Worm (Caenorhabditis elegans) whole organism, L4 larva: Measurements from ENCODE around the gene C06E4.2.

Source experiments
- D1046.2 ChIP-seq: fragments of 200-800 bp; sonication (Bioruptor generic); IDR thresholded peaks from 2 replicates; pipeline ENCODE4 v1.3.6; 2022; ENCODE audit warnings: missing genetic modification characterization, missing compliant biosample characterization
- F44E2.7 ChIP-seq: fragments of 200-800 bp; sonication (Bioruptor generic); IDR thresholded peaks from 2 replicates; pipeline ENCODE4 v2.1.2; 2022; ENCODE audit warnings: missing genetic modification characterization, missing compliant biosample characterization
- F49E8.2 ChIP-seq: sonication (generic microtip); optimal IDR thresholded peaks from 2 replicates; lab custom pipeline; 2016; ENCODE audit warnings: missing compliant biosample characterization, mild to moderate bottlenecking, missing genetic modification characterization, borderline replicate concordance
- T20F7.1 ChIP-seq: fragments of 200-800 bp; sonication (Bioruptor generic); optimal IDR thresholded peaks from 2 replicates; lab custom pipeline; 2018; ENCODE audit warnings: mild to moderate bottlenecking, missing genetic modification characterization, missing compliant biosample characterization
- T26A8.4 ChIP-seq: fragments of 200-800 bp; sonication (Bioruptor generic); IDR thresholded peaks from 2 replicates; pipeline ENCODE4 v1.3.6; 2022; ENCODE audit warnings: missing genetic modification characterization, missing compliant biosample characterization
- Y48G9A.11 ChIP-seq: fragments of 200-800 bp; sonication (Bioruptor generic); IDR thresholded peaks from 2 replicates; pipeline ENCODE4 v1.3.6; 2022; ENCODE audit warnings: missing genetic modification reagents, missing genetic modification characterization, missing compliant biosample characterization
- Y75B8A.6 ChIP-seq: fragments of 200-800 bp; sonication (Bioruptor generic); IDR thresholded peaks from 2 replicates; pipeline ENCODE4 v1.3.6; 2022; ENCODE audit warnings: missing genetic modification reagents, missing genetic modification characterization, missing compliant biosample characterization
- ZK546.5 ChIP-seq, 2 experiments: sonication (generic microtip); optimal IDR thresholded peaks; 2 replicates each; lab custom pipeline; 2017; ENCODE audit warnings: missing biosample characterization in 2 of 2, missing genetic modification characterization in 2 of 2
- aha-1 ChIP-seq: fragments of 150-350 bp; peaks from one replicate; lab custom pipeline; 2014; ENCODE audit warnings: missing biosample characterization, missing genetic modification characterization
- aly-2 ChIP-seq: sonication (generic microtip); optimal IDR thresholded peaks from 2 replicates; lab custom pipeline; 2018; ENCODE audit warnings: missing biosample characterization, missing genetic modification characterization
- ama-1 ChIP-seq: fragments of 150-350 bp; optimal IDR thresholded peaks from 2 replicates; lab custom pipeline; 2014; ENCODE audit warnings: inconsistent platforms, mixed read lengths
- arid-1 ChIP-seq: fragments of 200-800 bp; sonication (Bioruptor generic); conservative IDR thresholded peaks from 2 replicates; pipeline ENCODE4 v1.3.6; 2022; ENCODE audit warnings: missing genetic modification reagents, missing genetic modification characterization, missing compliant biosample characterization
- ceh-44 ChIP-seq: fragments of 200-800 bp; sonication (Bioruptor generic); IDR thresholded peaks from 2 replicates; pipeline ENCODE4 v1.3.6; 2022; ENCODE audit warnings: missing genetic modification reagents, missing genetic modification characterization, missing compliant biosample characterization
- daf-16 ChIP-seq, 3 experiments: sonication (generic microtip); optimal IDR thresholded peaks; 2 replicates each; lab custom pipeline; 2016 to 2017; ENCODE audit warnings: missing genetic modification characterization in 3 of 3, missing genetic modification reagents in 3 of 3, mild to moderate bottlenecking in 2 of 3, missing compliant biosample characterization in 2 of 3, missing biosample characterization in 1 of 3, moderate library complexity in 1 of 3
- dmd-6 ChIP-seq: fragments of 200-800 bp; sonication (Bioruptor generic); IDR thresholded peaks from 2 replicates; pipeline ENCODE4 v1.3.6; 2022; ENCODE audit warnings: missing genetic modification reagents, missing genetic modification characterization, missing compliant biosample characterization
- dmd-9 ChIP-seq: fragments of 200-800 bp; sonication (Bioruptor generic); IDR thresholded peaks from 2 replicates; pipeline ENCODE4 v1.3.6; 2022; ENCODE audit warnings: missing genetic modification reagents, missing genetic modification characterization, missing compliant biosample characterization
- dpl-1 ChIP-seq: fragments of 150-350 bp; optimal IDR thresholded peaks from 2 replicates; lab custom pipeline; 2014; ENCODE audit warnings: missing biosample characterization, missing genetic modification reagents, missing genetic modification characterization
- duxl-1 ChIP-seq: sonication (generic microtip); optimal IDR thresholded peaks from 2 replicates; lab custom pipeline; 2016; ENCODE audit warnings: mild to moderate bottlenecking, missing genetic modification characterization, moderate library complexity, missing compliant biosample characterization; ENCODE audit not compliant: poor library complexity
- dve-1 ChIP-seq: sonication (generic microtip); optimal IDR thresholded peaks from 2 replicates; lab custom pipeline; 2017; ENCODE audit warnings: antibody characterized with exemption, mild to moderate bottlenecking, missing genetic modification characterization, missing compliant biosample characterization; ENCODE audit not compliant: insufficient read depth
- hlh-11 ChIP-seq: fragments of 200-800 bp; sonication (Bioruptor generic); optimal IDR thresholded peaks from 2 replicates; lab custom pipeline; 2018; ENCODE audit warnings: mild to moderate bottlenecking, missing genetic modification characterization, missing compliant biosample characterization
- hlh-30 ChIP-seq: sonication (generic microtip); optimal IDR thresholded peaks from 2 replicates; lab custom pipeline; 2017; ENCODE audit warnings: antibody characterized with exemption, mild to moderate bottlenecking, missing genetic modification characterization, missing compliant biosample characterization; ENCODE audit not compliant: insufficient read depth
- lim-7 ChIP-seq: fragments of 200-800 bp; sonication (Bioruptor generic); IDR thresholded peaks from 2 replicates; pipeline ENCODE4 v1.3.6; 2022; ENCODE audit warnings: missing genetic modification characterization, missing compliant biosample characterization
- lin-13 ChIP-seq: fragments of 150-350 bp; optimal IDR thresholded peaks from 2 replicates; lab custom pipeline; 2014; ENCODE audit warnings: missing biosample characterization, missing genetic modification reagents, missing genetic modification characterization
- lin-38 ChIP-seq: fragments of 200-800 bp; sonication (Bioruptor generic); IDR thresholded peaks from 2 replicates; pipeline ENCODE4 v1.3.6; 2022; ENCODE audit warnings: missing genetic modification reagents, missing genetic modification characterization, missing compliant biosample characterization
- lsy-2 ChIP-seq, 2 experiments: fragments of 150-350 bp in 1 of 2; sonication (generic microtip) in 1 of 2; optimal IDR thresholded peaks; 2 replicates each; lab custom pipeline; 2014 to 2017; ENCODE audit warnings: missing biosample characterization in 2 of 2, missing genetic modification characterization in 2 of 2
- madf-5 ChIP-seq, 2 experiments: fragments of 200-800 bp; sonication (Bioruptor generic); IDR thresholded peaks; 2 replicates each; pipeline ENCODE4 v1.3.6; 2022; ENCODE audit warnings: missing compliant biosample characterization in 2 of 2, missing genetic modification characterization in 2 of 2
- mdt-29 ChIP-seq: fragments of 200-800 bp; sonication (Bioruptor generic); IDR thresholded peaks from 2 replicates; pipeline ENCODE4 v1.3.6; 2022; ENCODE audit warnings: missing genetic modification reagents, missing genetic modification characterization, missing compliant biosample characterization
- mes-2 ChIP-seq: sonication (generic microtip); optimal IDR thresholded peaks from 2 replicates; lab custom pipeline; 2016; ENCODE audit warnings: missing genotype, mild to moderate bottlenecking, missing genetic modification characterization, missing compliant biosample characterization; ENCODE audit not compliant: poor library complexity, severe bottlenecking
- mxl-2 ChIP-seq: fragments of 200-800 bp; sonication (Bioruptor generic); conservative IDR thresholded peaks from 2 replicates; pipeline ENCODE4 v1.3.6; 2022; ENCODE audit warnings: missing genetic modification reagents, missing genetic modification characterization, missing compliant biosample characterization
- nhr-10 ChIP-seq: fragments of 150-350 bp; optimal IDR thresholded peaks from 2 replicates; lab custom pipeline; 2014; ENCODE audit warnings: missing biosample characterization, missing genetic modification characterization
- nhr-102 ChIP-seq: sonication (generic microtip); optimal IDR thresholded peaks from 2 replicates; lab custom pipeline; 2016; ENCODE audit warnings: mild to moderate bottlenecking, missing genetic modification characterization, moderate library complexity, missing compliant biosample characterization
- nhr-237 ChIP-seq: sonication (generic microtip); optimal IDR thresholded peaks from 2 replicates; lab custom pipeline; 2017; ENCODE audit warnings: missing biosample characterization, missing genetic modification characterization
- nhr-25 ChIP-seq: sonication (generic microtip); optimal IDR thresholded peaks from 2 replicates; lab custom pipeline; 2017; ENCODE audit warnings: missing genetic modification characterization, mild to moderate bottlenecking, missing compliant biosample characterization, antibody characterized with exemption, moderate library complexity, borderline replicate concordance; ENCODE audit not compliant: insufficient read depth
- nhr-28 ChIP-seq: fragments of 150-350 bp; optimal IDR thresholded peaks from 2 replicates; lab custom pipeline; 2014; ENCODE audit warnings: missing biosample characterization, missing genetic modification characterization
- nhr-48 ChIP-seq: sonication (generic microtip); optimal IDR thresholded peaks from 2 replicates; lab custom pipeline; 2016; ENCODE audit warnings: mild to moderate bottlenecking, missing genetic modification characterization, missing compliant biosample characterization
- nhr-76 ChIP-seq: fragments of 150-350 bp; optimal IDR thresholded peaks from 2 replicates; lab custom pipeline; 2014; ENCODE audit warnings: missing biosample characterization, missing genetic modification characterization
- pha-4 ChIP-seq, 2 experiments: fragments of 150-350 bp in 1 of 2; fragments of 200-800 bp in 1 of 2; sonication (Bioruptor generic) in 1 of 2; IDR thresholded peaks in 1 of 2; optimal IDR thresholded peaks in 1 of 2; 2 replicates each; pipeline versions ENCODE4 v1.3.6 to Lab custom; 2014 to 2022; ENCODE audit warnings: missing genetic modification characterization in 2 of 2, missing genetic modification reagents in 2 of 2, missing biosample characterization in 1 of 2, missing compliant biosample characterization in 1 of 2
- pqm-1 ChIP-seq: sonication (generic microtip); optimal IDR thresholded peaks from 2 replicates; lab custom pipeline; 2017; ENCODE audit warnings: missing biosample characterization, missing genetic modification characterization
- rbr-2 ChIP-seq: sonication (generic microtip); optimal IDR thresholded peaks from 2 replicates; lab custom pipeline; 2016; ENCODE audit warnings: missing genotype, missing genetic modification characterization, missing compliant biosample characterization
- sdz-12 ChIP-seq: fragments of 200-800 bp; sonication (Bioruptor generic); optimal IDR thresholded peaks from 2 replicates; lab custom pipeline; 2018; ENCODE audit warnings: mild to moderate bottlenecking, missing genetic modification characterization, missing compliant biosample characterization
- snpc-1.2 ChIP-seq: fragments of 200-800 bp; sonication (Bioruptor generic); IDR thresholded peaks from 2 replicates; pipeline ENCODE4 v1.3.6; 2022; ENCODE audit warnings: missing genetic modification reagents, missing genetic modification characterization, missing compliant biosample characterization
- snpc-4 ChIP-seq: fragments of 150-350 bp; optimal IDR thresholded peaks from 2 replicates; lab custom pipeline; 2014; ENCODE audit warnings: missing biosample characterization, missing genetic modification characterization
- tra-1 ChIP-seq: fragments of 200-800 bp; sonication (Bioruptor generic); IDR thresholded peaks from 2 replicates; pipeline ENCODE4 v1.3.6; 2022; ENCODE audit warnings: missing genetic modification reagents, missing genetic modification characterization, missing compliant biosample characterization
- unc-130 ChIP-seq: sonication (generic microtip); optimal IDR thresholded peaks from 2 replicates; lab custom pipeline; 2016; ENCODE audit warnings: missing genetic modification reagents, missing genetic modification characterization, missing compliant biosample characterization
- unc-62 ChIP-seq, 3 experiments: fragments of 150-350 bp in 1 of 3; sonication (generic microtip); optimal IDR thresholded peaks in 2 of 3; peaks in 1 of 3; 1 replicate in 1 of 3; 2 replicates in 2 of 3; lab custom pipeline; 2014 to 2017; ENCODE audit warnings: missing biosample characterization in 3 of 3, missing genetic modification characterization in 3 of 3, missing genetic modification reagents in 3 of 3, missing genotype in 1 of 3
- zip-11 ChIP-seq: fragments of 200-800 bp; sonication (Bioruptor generic); IDR thresholded peaks from 2 replicates; pipeline ENCODE4 v1.3.6; 2022; ENCODE audit warnings: missing genetic modification characterization, missing compliant biosample characterization

C06E4.2 gene

ce11 chrIV:7313962-7314361 is 37.2 kb downstream of the C06E4.2 start (continued):
- TF ChIP-seq nhr-10 (tag; lab: Kevin White, UChicago) = no peak

DNA sequence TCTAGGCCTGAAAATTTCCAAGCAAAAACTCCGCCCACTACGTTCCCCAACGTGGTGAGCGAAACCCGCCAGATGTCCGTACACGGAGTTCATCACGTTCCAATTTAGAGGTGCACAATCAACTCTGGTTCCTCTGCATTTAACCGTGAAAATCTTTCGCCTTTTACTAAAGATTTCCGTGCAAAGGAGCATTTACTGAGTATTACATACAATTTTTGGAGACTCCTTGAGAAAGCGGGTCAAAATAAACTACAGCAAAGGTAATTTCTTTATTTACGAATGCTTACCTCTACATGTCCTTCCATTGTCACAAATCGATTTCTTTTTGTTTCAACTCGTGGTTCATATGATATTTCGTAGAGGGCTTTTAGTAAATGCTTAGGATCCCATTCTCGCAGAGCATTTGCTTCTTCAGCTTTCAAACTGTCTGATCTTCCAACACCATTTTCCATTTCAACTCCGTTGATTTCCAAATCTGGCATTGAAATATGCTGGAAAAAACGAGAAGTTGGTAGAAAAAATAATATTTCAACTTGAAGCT is 39.9 kb downstream of the C06E4.2 start, which contains the start of gene F42C5.9:
Gene F42C5.9, minus strand, starts transcription at position 491 of the 541 bp plus-strand sequence.
- TF ChIP-seq F49E8.2 (tag; lab: Kevin White, UChicago) (peak; percentile 78), duxl-1 (peak; percentile 40), dmd-9 (GFP tag; lab: Robert Waterston, UW) (0 out of 2 replicates have a peak, but pooled peaks have one; percentile 33), aly-2 (peak; percentile 50), T26A8.4 (GFP tag; lab: Robert Waterston, UW) (peak; percentile 69), nhr-25 (no peak), ZK546.5 (tag; optimal IDR thresholded peaks at IDR 0.05; lab: Kevin White, UChicago) (no peak), tra-1 (GFP tag; lab: Robert Waterston, UW) (no peak), T20F7.1 (GFP tag; lab: Kevin White, UChicago) (no peak), sdz-12 (GFP tag; lab: Kevin White, UChicago) (no peak), D1046.2 (GFP tag; lab: Robert Waterston, UW) (no peak), F44E2.7 (GFP tag; lab: Robert Waterston, UW) (no peak), pha-4 (GFP tag; IDR thresholded peaks at IDR 0.05; lab: Robert Waterston, UW) (no peak), pha-4 (tag; optimal IDR thresholded peaks at IDR 0.05; lab: Kevin White, UChicago) (no peak), dve-1 (peak; percentile 35), dpl-1 (GFP tag; lab: Kevin White, UChicago) (no peak), dmd-6 (peak; percentile 22; the same call in 1 of the 2 replicates), lsy-2 (tag; optimal IDR thresholded peaks at IDR 0.05; lab: Kevin White, UChicago) (peak in 1 of 2 experiments; percentile 14), rbr-2 (tag; lab: Kevin White, UChicago) (no peak), madf-5 (GFP tag; IDR thresholded peaks at IDR 0.05; lab: Robert Waterston, UW) (no peak), unc-130 (GFP tag; lab: Kevin White, UChicago) (peak; percentile 70), ceh-44 (GFP tag; lab: Robert Waterston, UW) (0 out of 2 replicates have a peak, but pooled peaks have one; percentile 70), mxl-2 (GFP tag; lab: Robert Waterston, UW) (no peak), lin-13 (GFP tag; lab: Kevin White, UChicago) (peak; percentile 35), nhr-76 (tag; lab: Kevin White, UChicago) (no peak), mdt-29 (GFP tag; lab: Robert Waterston, UW) (peak; percentile 20; the same call in 1 of the 2 replicates), snpc-4 (tag; lab: Kevin White, UChicago) (peak; percentile 77), aha-1 (tag; lab: Kevin White, UChicago) (peak; percentile 83), zip-11 (no peak), lin-38 (GFP tag; lab: Robert Waterston, UW) (peak; percentile 37; the same call in 1 of the 2 replicates), pqm-1 (tag; lab: Kevin White, UChicago) (peak; percentile 15), nhr-48 (tag; lab: Kevin White, UChicago) (peak; percentile 22), mes-2 (peak; percentile 36), snpc-1.2 (peak; percentile 93), hlh-30 (peak; percentile 10), nhr-237 (no peak), ama-1 (peak; percentile 83), Y48G9A.11 (GFP tag; lab: Robert Waterston, UW) (no peak; the same call in 1 of the 2 replicates), Y75B8A.6 (no peak), unc-62 (GFP tag; optimal IDR thresholded peaks at IDR 0.05 in 1 of 2; lab: Kevin White, UChicago) (peak in 1 of 2 experiments; percentile 76), unc-62 (tag; optimal IDR thresholded peaks at IDR 0.05; lab: Kevin White, UChicago) (no peak), nhr-102 (peak; percentile 44), nhr-28 (no peak), arid-1 (GFP tag; lab: Robert Waterston, UW) (0 out of 2 replicates have a peak, but pooled peaks have one; percentile 36), hlh-11 (tag; lab: Kevin White, UChicago) (peak; percentile 30), lim-7 (GFP tag; lab: Robert Waterston, UW) (no peak), daf-16 (GFP tag; optimal IDR thresholded peaks at IDR 0.05; lab: Kevin White, UChicago) (no peak), daf-16 (tag; optimal IDR thresholded peaks at IDR 0.05; lab: Kevin White, UChicago) (peak; percentile 62)
